Fruit fly (Drosophila melanogaster): ENCODE data around the gene CG33169.

The CG33169 gene

dm6 chr3L:22868070-22868469 lies 4.4 kb downstream of the CG33169 start, which contains the start of gene EMC4 (continued):
- no peak for TF ChIP-seq HmgD (GFP tag; optimal IDR thresholded peaks at IDR 0.05)
- peak; percentile 37 for TF ChIP-seq ERR (GFP tag; optimal IDR thresholded peaks at IDR 0.05)
- peak; percentile 73 for TF ChIP-seq vfl (GFP tag; optimal IDR thresholded peaks at IDR 0.05)
- TF ChIP-seq twi (tag; optimal IDR thresholded peaks at IDR 0.05) = no peak
- peak; percentile 29; the same call in 1 of the 2 replicates for TF ChIP-seq CG4360 (GFP tag; IDR thresholded peaks at IDR 0.05)
- TF ChIP-seq Deaf1 (tag; optimal IDR thresholded peaks at IDR 0.05) = peak; percentile 11
- no peak for TF ChIP-seq Jarid2 (GFP tag; optimal IDR thresholded peaks at IDR 0.05)
- TF ChIP-seq Hr3 (GFP tag; optimal IDR thresholded peaks at IDR 0.05) = peak; percentile 28
- TF ChIP-seq nmo (GFP tag; optimal IDR thresholded peaks at IDR 0.05) = peak; percentile 35
- TF ChIP-seq tll (GFP tag; optimal IDR thresholded peaks at IDR 0.05) = no peak
- TF ChIP-seq inv (GFP tag; IDR thresholded peaks at IDR 0.05; ENCODE audit: partially characterized antibody) = peak; percentile 41; the same call in 1 of the 2 replicates
- TF ChIP-seq trem (tag; optimal IDR thresholded peaks at IDR 0.05) = peak; percentile 72
- peak; percentile 80 for TF ChIP-seq Bgb (GFP tag; IDR thresholded peaks at IDR 0.05; ENCODE audit: partially characterized antibody)
- peak; percentile 57 for TF ChIP-seq Nf-YC (tag; optimal IDR thresholded peaks at IDR 0.05)
- TF ChIP-seq CG10267 (tag; optimal IDR thresholded peaks at IDR 0.05) = peak; percentile 97
- no peak; the same call in 1 of the 2 replicates for TF ChIP-seq ara (GFP tag; IDR thresholded peaks at IDR 0.05)
- TF ChIP-seq Dbx (GFP tag; IDR thresholded peaks at IDR 0.05) = peak; percentile 71; the same call in 2 of the 3 replicates
- TF ChIP-seq CG13424 (tag; optimal IDR thresholded peaks at IDR 0.05) = peak; percentile 7
- peak; percentile 24 for TF ChIP-seq CG1647 (GFP tag; optimal IDR thresholded peaks at IDR 0.05)
- peak; percentile 29 for TF ChIP-seq CG7556 (GFP tag; optimal IDR thresholded peaks at IDR 0.05)
- TF ChIP-seq YL-1 (GFP tag; optimal IDR thresholded peaks at IDR 0.05) = peak; percentile 96
- no peak for TF ChIP-seq sd (tag; optimal IDR thresholded peaks at IDR 0.05)
- no peak for TF ChIP-seq CG8388 (GFP tag; optimal IDR thresholded peaks at IDR 0.05)
- no peak for TF ChIP-seq ac (GFP tag; optimal IDR thresholded peaks at IDR 0.05)
- no peak for TF ChIP-seq Dip3 (GFP tag; optimal IDR thresholded peaks at IDR 0.05)
- peak; percentile 95 for TF ChIP-seq Dp (GFP tag; optimal IDR thresholded peaks at IDR 0.05)
- no peak for TF ChIP-seq wdn (GFP tag; IDR thresholded peaks at IDR 0.05)
- TF ChIP-seq CG8765 (GFP tag; IDR thresholded peaks at IDR 0.05) = no peak
- TF ChIP-seq Poxn (GFP tag; IDR thresholded peaks at IDR 0.05) = no peak
- TF ChIP-seq CG12659 (GFP tag; optimal IDR thresholded peaks at IDR 0.05) = peak; percentile 60
- peak; percentile 11 for TF ChIP-seq repo (GFP tag; optimal IDR thresholded peaks at IDR 0.05)
- no peak for TF ChIP-seq Trl (optimal IDR thresholded peaks at IDR 0.05)
- TF ChIP-seq Trl (GFP tag; optimal IDR thresholded peaks at IDR 0.05) = peak; percentile 42
- TF ChIP-seq bigmax (GFP tag; optimal IDR thresholded peaks at IDR 0.05) = no peak
- no peak for TF ChIP-seq CG15479 (GFP tag; optimal IDR thresholded peaks at IDR 0.05)
- peak; percentile 6 for TF ChIP-seq Max (GFP tag; optimal IDR thresholded peaks at IDR 0.05)
- no peak for TF ChIP-seq dati (GFP tag; IDR thresholded peaks at IDR 0.05)
- no peak for TF ChIP-seq Atf3 (GFP tag; optimal IDR thresholded peaks at IDR 0.05)
- peak; percentile 43 for TF ChIP-seq CG6683 (GFP tag; optimal IDR thresholded peaks at IDR 0.05)
- no peak for TF ChIP-seq p53 (GFP tag; optimal IDR thresholded peaks at IDR 0.05)
- peak; percentile 34 for TF ChIP-seq CoRest (tag; optimal IDR thresholded peaks at IDR 0.05)
- no peak for TF ChIP-seq fd96Cb (tag; optimal IDR thresholded peaks at IDR 0.05)
- TF ChIP-seq CG5953 (GFP tag; IDR thresholded peaks at IDR 0.05) = no peak
- TF ChIP-seq GATAe (GFP tag; conservative IDR thresholded peaks at IDR 0.05) = no peak
- TF ChIP-seq CG11456 (GFP tag; IDR thresholded peaks at IDR 0.05) = peak; percentile 36; the same call in 2 of the 3 replicates
- 0 out of 2 replicates have a peak, but pooled peaks have one; percentile 14 for TF ChIP-seq CG32767 (GFP tag; IDR thresholded peaks at IDR 0.05)
- TF ChIP-seq crol (GFP tag; IDR thresholded peaks at IDR 0.05) = no peak
- TF ChIP-seq Sry-β (GFP tag; optimal IDR thresholded peaks at IDR 0.05) = no peak
- no peak for TF ChIP-seq cas (GFP tag; IDR thresholded peaks at IDR 0.05)
- no peak for TF ChIP-seq C15 (GFP tag; IDR thresholded peaks at IDR 0.05)
- no peak for TF ChIP-seq CG7372 (GFP tag; IDR thresholded peaks at IDR 0.05)
- TF ChIP-seq Dip2 (GFP tag; IDR thresholded peaks at IDR 0.05) = no peak
